Worm (Caenorhabditis elegans): ENCODE results near the gene srbc-67.

srbc-67 gene

ce11 chrV:3582671-3583070 is 41.7 kb upstream of the srbc-67 start:
- TF ChIP-seq lim-7 (GFP tag; IDR thresholded peaks at IDR 0.05) (no peak), mes-2 (tag; optimal IDR thresholded peaks at IDR 0.05; ENCODE audit: poor library complexity, severe bottlenecking) (no peak), sdz-12 (GFP tag; optimal IDR thresholded peaks at IDR 0.05) (no peak), F37D6.2 (tag; optimal IDR thresholded peaks at IDR 0.05) (no peak), dmd-9 (GFP tag; IDR thresholded peaks at IDR 0.05) (no peak), nhr-10 (tag; optimal IDR thresholded peaks at IDR 0.05) (no peak), lin-1 (GFP tag; IDR thresholded peaks at IDR 0.05) (no peak), set-16 (GFP tag; IDR thresholded peaks at IDR 0.05) (peak; percentile 77), dmd-8 (GFP tag; IDR thresholded peaks at IDR 0.05) (no peak)

DNA sequence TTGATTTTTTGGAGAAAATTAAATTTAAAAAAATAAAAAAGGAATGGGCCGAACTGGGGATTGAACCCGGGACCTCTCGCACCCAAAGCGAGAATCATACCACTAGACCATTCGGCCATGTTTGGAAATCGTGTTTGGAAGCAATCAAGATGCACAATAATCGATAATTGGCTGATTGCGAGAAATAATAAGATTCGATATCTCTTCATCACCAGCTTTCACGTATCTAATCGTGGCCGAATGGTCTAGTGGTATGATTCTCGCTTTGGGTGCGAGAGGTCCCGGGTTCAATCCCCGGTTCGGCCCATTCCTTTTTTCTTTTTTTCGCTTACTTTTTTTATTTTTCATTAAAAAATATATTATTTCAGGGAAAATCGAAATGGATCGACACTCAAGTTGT is 41.1 kb upstream of the srbc-67 start:
- TF ChIP-seq F49E8.2 (tag; optimal IDR thresholded peaks at IDR 0.05; ENCODE audit: borderline replicate concordance) (peak; percentile 62), hlh-30 (tag; optimal IDR thresholded peaks at IDR 0.05; ENCODE audit: insufficient read depth) (no peak), lin-1 (GFP tag; IDR thresholded peaks at IDR 0.05) (0 out of 2 replicates have a peak, but pooled peaks have one; percentile 21), lsy-2 (tag; optimal IDR thresholded peaks at IDR 0.05) (peak in 1 of 2 experiments; percentile 35), snpc-1.2 (GFP tag; IDR thresholded peaks at IDR 0.05) (peak; percentile 72), aly-2 (tag; optimal IDR thresholded peaks at IDR 0.05) (no peak), dmd-6 (GFP tag; IDR thresholded peaks at IDR 0.05) (peak; percentile 8; the same call in 1 of the 2 replicates), nhr-10 (tag; optimal IDR thresholded peaks at IDR 0.05) (no peak), lin-13 (GFP tag; optimal IDR thresholded peaks at IDR 0.05) (peak; percentile 31), arid-1 (GFP tag; conservative IDR thresholded peaks at IDR 0.05) (peak; percentile 68; the same call in 1 of the 2 replicates), lim-7 (GFP tag; IDR thresholded peaks at IDR 0.05) (peak; percentile 80), dpl-1 (GFP tag; optimal IDR thresholded peaks at IDR 0.05) (no peak), ztf-11 (tag; optimal IDR thresholded peaks at IDR 0.05) (no peak), madf-5 (GFP tag; IDR thresholded peaks at IDR 0.05) (peak; percentile 55 to 60; a peak in 1 of 4 replicates), madf-9 (GFP tag; conservative IDR thresholded peaks at IDR 0.05) (0 out of 2 replicates have a peak, but pooled peaks have one; percentile 4), F44E2.7 (GFP tag; IDR thresholded peaks at IDR 0.05) (0 out of 2 replicates have a peak, but pooled peaks have one; percentile 7), F26F4.8 (GFP tag; conservative IDR thresholded peaks at IDR 0.05) (peak; percentile 76), nhr-25 (tag; optimal IDR thresholded peaks at IDR 0.05; ENCODE audit: borderline replicate concordance, insufficient read depth) (no peak), Y105C5A.15 (GFP tag; IDR thresholded peaks at IDR 0.05) (peak; percentile 75; the same call in 1 of the 2 replicates), ceh-44 (GFP tag; IDR thresholded peaks at IDR 0.05) (peak; percentile 39; the same call in 1 of the 2 replicates), pqm-1 (tag; optimal IDR thresholded peaks at IDR 0.05) (no peak), pha-4 (GFP tag; IDR thresholded peaks at IDR 0.05) (peak; percentile 75; the same call in 1 of the 2 replicates), pha-4 (tag; optimal IDR thresholded peaks at IDR 0.05) (no peak), nhr-48 (tag; optimal IDR thresholded peaks at IDR 0.05) (peak; percentile 20), ceh-20 (GFP tag; IDR thresholded peaks at IDR 0.05) (no peak), nhr-102 (tag; optimal IDR thresholded peaks at IDR 0.05) (peak; percentile 1), ZK337.2 (GFP tag; IDR thresholded peaks at IDR 0.05) (0 out of 2 replicates have a peak, but pooled peaks have one; percentile 16), nhr-11 (tag; optimal IDR thresholded peaks at IDR 0.05) (no peak), dve-1 (tag; optimal IDR thresholded peaks at IDR 0.05; ENCODE audit: insufficient read depth) (peak; percentile 8), zip-2 (tag; optimal IDR thresholded peaks at IDR 0.05) (no peak), duxl-1 (tag; optimal IDR thresholded peaks at IDR 0.05; ENCODE audit: poor library complexity) (peak; percentile 25), ceh-82 (tag; optimal IDR thresholded peaks at IDR 0.05) (no peak), tra-1 (GFP tag; IDR thresholded peaks at IDR 0.05) (peak; percentile 47; the same call in 1 of the 2 replicates), nhr-41 (GFP tag; IDR thresholded peaks at IDR 0.05) (no peak), lin-38 (GFP tag; IDR thresholded peaks at IDR 0.05) (peak; percentile 70; the same call in 1 of the 2 replicates), Y48G9A.11 (GFP tag; IDR thresholded peaks at IDR 0.05) (peak; percentile 70; the same call in 1 of the 2 replicates), mes-2 (tag; optimal IDR thresholded peaks at IDR 0.05; ENCODE audit: poor library complexity, severe bottlenecking) (peak; percentile 21), daf-16 (GFP tag; optimal IDR thresholded peaks at IDR 0.05) (no peak), daf-16 (tag; optimal IDR thresholded peaks at IDR 0.05) (no peak), T26A8.4 (GFP tag; IDR thresholded peaks at IDR 0.05) (peak; percentile 49), dmd-8 (GFP tag; IDR thresholded peaks at IDR 0.05) (0 out of 2 replicates have a peak, but pooled peaks have one; percentile 37)
